Fruit fly (Drosophila melanogaster): ENCODE results near the gene mthl10.

Gene mthl10

DNA sequence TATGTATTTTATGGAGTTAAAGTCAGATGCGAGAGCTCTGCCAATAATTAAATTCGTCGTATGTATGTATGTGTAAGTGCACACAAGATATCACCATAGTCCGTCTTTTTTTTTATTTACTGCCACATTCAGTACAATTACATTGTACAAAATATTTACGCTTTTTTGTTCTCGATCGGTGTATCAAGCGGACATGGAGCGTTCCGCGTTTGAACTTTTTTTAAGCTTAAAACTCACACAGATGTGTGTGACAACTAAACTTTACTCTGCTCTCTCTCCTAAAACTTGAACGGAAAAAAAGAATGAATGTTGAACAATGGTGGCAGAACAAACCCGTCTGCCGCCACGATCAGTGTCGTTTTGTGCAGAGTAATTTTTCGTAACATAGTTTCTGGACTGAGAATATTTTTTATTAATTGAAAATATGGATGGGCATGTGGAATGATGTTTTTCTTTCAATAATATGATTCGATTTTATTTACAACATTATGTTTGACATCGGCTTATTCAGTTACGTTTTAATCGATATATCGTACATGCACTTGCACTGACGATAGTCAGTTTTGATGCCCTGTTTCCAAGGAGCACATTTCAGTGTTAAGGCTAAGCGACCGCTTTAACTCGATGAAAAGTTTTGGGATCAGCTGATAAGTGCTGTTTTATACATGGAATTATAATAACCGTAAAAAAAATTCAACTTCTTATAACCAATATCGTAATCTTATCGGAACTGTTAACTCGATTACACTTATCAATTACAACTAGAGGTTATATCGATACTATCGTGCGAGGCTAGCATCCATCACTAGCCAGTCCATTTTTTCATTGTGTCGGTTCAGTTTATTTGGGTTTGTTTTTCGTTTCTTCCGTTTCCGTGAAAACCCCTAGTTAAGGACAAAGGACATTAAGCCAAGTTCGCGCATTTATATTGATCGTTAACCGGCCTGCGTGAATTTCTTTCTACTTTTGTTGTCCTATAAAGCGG is 4.2 kb upstream of the mthl10 start, which contains the start of gene mth (continued):
- TF ChIP-seq Hr78 (GFP tag; optimal IDR thresholded peaks at IDR 0.05) (no peak), CG30403 (GFP tag; optimal IDR thresholded peaks at IDR 0.05) (peak; percentile 54), yki (optimal IDR thresholded peaks at IDR 0.05) (no peak), oc (tag; optimal IDR thresholded peaks at IDR 0.05) (no peak), sim (GFP tag; IDR thresholded peaks at IDR 0.05) (0 out of 2 replicates have a peak, but pooled peaks have one; percentile 29), CG6689 (GFP tag; IDR thresholded peaks at IDR 0.05) (peak; percentile 28; the same call in 1 of the 2 replicates), NFAT (GFP tag; IDR thresholded peaks at IDR 0.05) (no peak), CG17186 (GFP tag; optimal IDR thresholded peaks at IDR 0.05) (peak; percentile 73), cwo (GFP tag; optimal IDR thresholded peaks at IDR 0.05) (no peak), CG14860 (GFP tag; IDR thresholded peaks at IDR 0.05; ENCODE audit: partially characterized antibody) (peak; percentile 100), tna (GFP tag; IDR thresholded peaks at IDR 0.05; ENCODE audit: partially characterized antibody) (peak; percentile 95), pfk (GFP tag; optimal IDR thresholded peaks at IDR 0.05) (no peak), scrt (GFP tag; optimal IDR thresholded peaks at IDR 0.05) (no peak), CG17829 (tag; optimal IDR thresholded peaks at IDR 0.05) (peak; percentile 48), zf30C (GFP tag; optimal IDR thresholded peaks at IDR 0.05) (no peak), hb (GFP tag; IDR thresholded peaks at IDR 0.05; ENCODE audit: partially characterized antibody) (peak; percentile 99), ac (GFP tag; optimal IDR thresholded peaks at IDR 0.05) (no peak), Hsf (GFP tag; optimal IDR thresholded peaks at IDR 0.05) (peak; percentile 69), sens-2 (GFP tag; IDR thresholded peaks at IDR 0.05) (no peak), hkb (optimal IDR thresholded peaks at IDR 0.05) (no peak), hkb (GFP tag; IDR thresholded peaks at IDR 0.05) (no peak), unc-4 (GFP tag; IDR thresholded peaks at IDR 0.05; ENCODE audit: partially characterized antibody) (peak; percentile 99), HLHmδ (GFP tag; optimal IDR thresholded peaks at IDR 0.05) (no peak), abd-A (tag; optimal IDR thresholded peaks at IDR 0.05) (peak; percentile 45), az2 (GFP tag; optimal IDR thresholded peaks at IDR 0.05) (peak; percentile 42), CG7786 (GFP tag; optimal IDR thresholded peaks at IDR 0.05) (peak; percentile 34), gfzf (GFP tag; optimal IDR thresholded peaks at IDR 0.05) (peak; percentile 41), gt (GFP tag; IDR thresholded peaks at IDR 0.05) (0 out of 2 replicates have a peak, but pooled peaks have one; percentile 19), CG15073 (GFP tag; optimal IDR thresholded peaks at IDR 0.05) (no peak), CG12659 (GFP tag; optimal IDR thresholded peaks at IDR 0.05) (peak; percentile 87), cas (GFP tag; IDR thresholded peaks at IDR 0.05) (no peak), CG2875 (GFP tag; optimal IDR thresholded peaks at IDR 0.05) (no peak), CG4617 (GFP tag; optimal IDR thresholded peaks at IDR 0.05; ENCODE audit: borderline replicate concordance) (peak; percentile 65), CG9797 (GFP tag; optimal IDR thresholded peaks at IDR 0.05) (peak; percentile 54), CG17385 (GFP tag; optimal IDR thresholded peaks at IDR 0.05) (no peak), peb (GFP tag; IDR thresholded peaks at IDR 0.05) (no peak), bsh (GFP tag; optimal IDR thresholded peaks at IDR 0.05) (peak in 1 of 2 experiments; percentile 47), Sry-δ (GFP tag; optimal IDR thresholded peaks at IDR 0.05) (peak; percentile 98), trh (GFP tag; optimal IDR thresholded peaks at IDR 0.05) (no peak), sd (tag; optimal IDR thresholded peaks at IDR 0.05) (no peak), Xrp1 (GFP tag; IDR thresholded peaks at IDR 0.05) (peak; percentile 37; the same call in 1 of the 2 replicates), emc (GFP tag; optimal IDR thresholded peaks at IDR 0.05) (peak; percentile 19), CG1603 (tag; optimal IDR thresholded peaks at IDR 0.05) (peak; percentile 75), CG4404 (GFP tag; IDR thresholded peaks at IDR 0.05) (no peak), Chrac-16 (GFP tag; optimal IDR thresholded peaks at IDR 0.05) (peak; percentile 11), ro (GFP tag; IDR thresholded peaks at IDR 0.05) (no peak), bowl (GFP tag; IDR thresholded peaks at IDR 0.05) (no peak), Nf-YB (GFP tag; optimal IDR thresholded peaks at IDR 0.05) (no peak)
